Worm (Caenorhabditis elegans): ENCODE measurements around the gene C45G9.11.

DNA sequence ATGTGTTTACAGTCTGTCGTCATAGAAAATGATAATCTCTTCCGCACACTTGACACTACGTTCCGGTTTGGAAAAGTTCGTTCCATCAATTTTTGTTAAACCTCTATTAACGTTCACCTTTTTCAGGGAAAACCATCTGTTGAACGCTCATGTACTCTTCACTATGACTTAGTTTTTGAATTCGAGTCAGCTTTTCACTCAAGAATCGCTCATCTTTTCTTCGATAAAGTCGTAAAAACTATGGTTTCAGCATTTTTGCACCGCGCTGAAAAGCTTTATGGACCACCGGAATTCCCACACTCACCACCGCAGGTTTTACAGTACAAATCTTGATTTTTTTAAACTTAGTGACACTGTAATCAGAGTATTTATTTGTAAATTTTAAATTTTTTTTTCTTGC, 44.9 kb downstream of the C45G9.11 start:
- no peak for TF ChIP-seq tbx-2 (tag; optimal IDR thresholded peaks at IDR 0.05)
- no peak for TF ChIP-seq fkh-2 (tag; optimal IDR thresholded peaks at IDR 0.05)

Data from whole organism, L3 larva.